Worm (Caenorhabditis elegans) whole organism, early embryonic: ENCODE measurements around the gene myrf-2.

ENCODE experiments used
- ama-1 ChIP-seq: fragments of 150-350 bp; optimal IDR thresholded peaks from 2 replicates; lab custom pipeline; 2014
- hmg-4 ChIP-seq: fragments of 200-800 bp; sonication (Bioruptor generic); optimal IDR thresholded peaks from 2 replicates; lab custom pipeline; 2018; ENCODE audit warnings: mild to moderate bottlenecking, missing genetic modification characterization, missing compliant biosample characterization
- tbx-37 ChIP-seq: fragments of 200-800 bp; sonication (Bioruptor generic); conservative IDR thresholded peaks from 2 replicates; pipeline ENCODE4 v1.3.6; 2022; ENCODE audit warnings: missing genetic modification reagents, missing genetic modification characterization, missing compliant biosample characterization
- tra-4 ChIP-seq: sonication (generic microtip); optimal IDR thresholded peaks from 2 replicates; lab custom pipeline; 2017; ENCODE audit warnings: missing genetic modification characterization, missing compliant biosample characterization

DNA sequence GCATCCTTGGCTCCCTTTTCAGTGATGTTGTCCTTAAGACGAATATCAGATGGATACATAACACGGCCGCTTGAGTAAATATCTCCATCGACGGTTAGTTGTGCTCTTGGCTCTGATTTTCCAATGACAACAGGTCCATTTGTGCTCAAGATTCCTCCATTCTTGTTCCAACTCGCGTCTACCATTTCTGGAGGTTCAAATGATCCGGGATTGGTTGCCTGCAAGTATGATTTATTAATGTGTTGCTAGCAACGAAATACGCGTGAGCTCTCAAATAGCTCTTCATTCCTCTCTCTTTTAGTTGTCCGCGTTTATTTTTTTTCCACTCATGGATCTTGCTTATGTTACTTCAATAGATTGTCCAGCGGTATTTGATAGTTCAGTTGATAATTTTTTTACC lies 10.5 kb downstream of the myrf-2 start, which contains the start of gene arrd-28:
- no peak for TF ChIP-seq ama-1 (lab: Kevin White, UChicago)
- no peak for TF ChIP-seq tra-4
- no peak for TF ChIP-seq hmg-4 (GFP tag; lab: Kevin White, UChicago)
- TF ChIP-seq tbx-37 (GFP tag; lab: Robert Waterston, UW), result no peak
